Fruit fly (Drosophila melanogaster) whole organism, embryonic: ENCODE results near the gene CG46465.

ENCODE experiments used
- CG10366 ChIP-seq: fragments of 200-800 bp; sonication (Bioruptor generic); IDR thresholded peaks from 2 replicates; pipeline ENCODE4 v1.3.6; 2022; ENCODE audit warnings: missing biosample characterization, missing genetic modification characterization
- CG12104 ChIP-seq: fragments of 200-800 bp; sonication (Bioruptor generic); optimal IDR thresholded peaks from 3 replicates; lab custom pipeline; 2016; ENCODE audit warnings: missing biosample characterization, missing genetic modification characterization
- CG12299 ChIP-seq: fragments of 200-800 bp; sonication (Bioruptor generic); optimal IDR thresholded peaks from 2 replicates; lab custom pipeline; 2018; ENCODE audit warnings: missing biosample characterization, mild to moderate bottlenecking, missing genetic modification characterization
- CG13775 ChIP-seq: fragments of 200-800 bp; sonication (Bioruptor generic); optimal IDR thresholded peaks from 3 replicates; lab custom pipeline; 2017; ENCODE audit warnings: missing biosample characterization, mild to moderate bottlenecking, missing genetic modification characterization
- CG16779 ChIP-seq: fragments of 200-800 bp; sonication (Bioruptor generic); IDR thresholded peaks from 2 replicates; pipeline ENCODE4 v1.3.6; 2022; ENCODE audit warnings: missing biosample characterization, missing genetic modification characterization
- CG16813 ChIP-seq: fragments of 200-800 bp; sonication (Bioruptor generic); IDR thresholded peaks from 3 replicates; pipeline ENCODE4 v1.3.6; 2022; ENCODE audit warnings: missing biosample characterization, missing genetic modification characterization; ENCODE audit not compliant: partially characterized antibody
- CG16815 ChIP-seq: fragments of 200-800 bp; sonication (Bioruptor generic); optimal IDR thresholded peaks from 3 replicates; lab custom pipeline; 2017; ENCODE audit warnings: missing biosample characterization, mild to moderate bottlenecking, missing genetic modification characterization
- CG17328 ChIP-seq: fragments of 200-800 bp; sonication (Bioruptor generic); IDR thresholded peaks from 2 replicates; pipeline ENCODE4 v1.3.6; 2022; ENCODE audit warnings: missing biosample characterization, missing genetic modification characterization
- CG2120 ChIP-seq: fragments of 200-800 bp; sonication (Bioruptor generic); optimal IDR thresholded peaks from 3 replicates; lab custom pipeline; 2016; ENCODE audit warnings: missing biosample characterization, missing genetic modification characterization
- CG30403 ChIP-seq: fragments of 200-800 bp; sonication (Bioruptor generic); optimal IDR thresholded peaks from 3 replicates; lab custom pipeline; 2016; ENCODE audit warnings: missing biosample characterization, missing genetic modification characterization
- CG34422 ChIP-seq: fragments of 200-800 bp; sonication (Bioruptor generic); IDR thresholded peaks from 3 replicates; pipeline ENCODE4 v1.3.6; 2022; ENCODE audit warnings: missing biosample characterization, missing genetic modification characterization
- CG4282 ChIP-seq: fragments of 200-800 bp; sonication (Bioruptor generic); optimal IDR thresholded peaks from 2 replicates; lab custom pipeline; 2016; ENCODE audit warnings: missing biosample characterization, missing genetic modification characterization
- CG4424 ChIP-seq: fragments of 200-800 bp; sonication (Bioruptor generic); optimal IDR thresholded peaks from 3 replicates; lab custom pipeline; 2016; ENCODE audit warnings: missing biosample characterization, missing genetic modification characterization
- CG5245 ChIP-seq: fragments of 200-800 bp; sonication (Bioruptor generic); optimal IDR thresholded peaks from 3 replicates; lab custom pipeline; 2016; ENCODE audit warnings: missing biosample characterization, missing genetic modification characterization
- CG5953 ChIP-seq: fragments of 200-800 bp; sonication (Bioruptor generic); IDR thresholded peaks from 2 replicates; pipeline ENCODE4 v1.3.6; 2022; ENCODE audit warnings: missing biosample characterization, missing genetic modification characterization
- CG6272 ChIP-seq: fragments of 200-800 bp; sonication (Bioruptor generic); IDR thresholded peaks from 2 replicates; pipeline ENCODE4 v1.3.6; 2022; ENCODE audit warnings: missing biosample characterization, missing genetic modification characterization
- CG6689 ChIP-seq: fragments of 200-800 bp; sonication (Bioruptor generic); IDR thresholded peaks from 2 replicates; pipeline ENCODE4 v1.3.6; 2022; ENCODE audit warnings: missing biosample characterization, missing genetic modification characterization
- CG9215 ChIP-seq: fragments of 200-800 bp; sonication (Bioruptor generic); IDR thresholded peaks from 2 replicates; pipeline ENCODE4 v1.3.6; 2022; ENCODE audit warnings: missing biosample characterization, missing genetic modification characterization
- CG9727 ChIP-seq: fragments of 200-800 bp; sonication (Bioruptor generic); optimal IDR thresholded peaks from 3 replicates; lab custom pipeline; 2017; ENCODE audit warnings: missing biosample characterization, mild to moderate bottlenecking, missing genetic modification characterization
- CG9797 ChIP-seq: fragments of 200-800 bp; sonication (Bioruptor generic); optimal IDR thresholded peaks from 3 replicates; lab custom pipeline; 2018; ENCODE audit warnings: missing biosample characterization, mild to moderate bottlenecking, missing genetic modification characterization
- Dfd ChIP-seq, 2 experiments: fragments of >200 bp; optimal IDR thresholded peaks; 2 replicates each; lab custom pipeline; 2017; ENCODE audit warnings: missing biosample characterization in 2 of 2, missing genetic modification characterization in 2 of 2
- Gsc ChIP-seq: fragments of 200-800 bp; sonication (Bioruptor generic); IDR thresholded peaks from 2 replicates; pipeline ENCODE4 v1.3.6; 2022; ENCODE audit warnings: missing biosample characterization, missing genetic modification characterization
- HLH3B ChIP-seq: fragments of 200-800 bp; sonication (Bioruptor generic); IDR thresholded peaks from 2 replicates; pipeline ENCODE4 v1.3.6; 2022; ENCODE audit warnings: missing biosample characterization, missing genetic modification characterization
- HLHmδ ChIP-seq: fragments of 200-800 bp; sonication (Bioruptor generic); optimal IDR thresholded peaks from 2 replicates; lab custom pipeline; 2018; ENCODE audit warnings: missing biosample characterization, mild to moderate bottlenecking, missing genetic modification characterization, moderate library complexity
- Hey ChIP-seq: fragments of 200-800 bp; sonication (Bioruptor generic); optimal IDR thresholded peaks from 3 replicates; lab custom pipeline; 2018; ENCODE audit warnings: missing biosample characterization, mild to moderate bottlenecking, missing genetic modification characterization
- HmgZ ChIP-seq: fragments of 200-800 bp; sonication (Bioruptor generic); optimal IDR thresholded peaks from 2 replicates; lab custom pipeline; 2018; ENCODE audit warnings: missing biosample characterization, mild to moderate bottlenecking, missing genetic modification characterization
- Meics ChIP-seq: fragments of 200-800 bp; sonication (Bioruptor generic); optimal IDR thresholded peaks from 2 replicates; lab custom pipeline; 2017; ENCODE audit warnings: missing biosample characterization, mild to moderate bottlenecking, missing genetic modification characterization
- Mes4 ChIP-seq: fragments of 200-800 bp; sonication (Bioruptor generic); optimal IDR thresholded peaks from 2 replicates; lab custom pipeline; 2016; ENCODE audit warnings: missing biosample characterization, missing genetic modification characterization
- NC2α ChIP-seq: fragments of 200-800 bp; sonication (Bioruptor generic); optimal IDR thresholded peaks from 2 replicates; lab custom pipeline; 2016; ENCODE audit warnings: missing biosample characterization, missing genetic modification characterization
- NFAT ChIP-seq: fragments of 200-800 bp; sonication (Bioruptor generic); IDR thresholded peaks from 2 replicates; pipeline ENCODE4 v1.3.6; 2022; ENCODE audit warnings: missing biosample characterization, missing genetic modification characterization
- Optix ChIP-seq: fragments of 200-800 bp; sonication (Bioruptor generic); IDR thresholded peaks from 3 replicates; pipeline ENCODE4 v1.3.6; 2022; ENCODE audit warnings: missing biosample characterization, missing genetic modification characterization
- Sry-β ChIP-seq: fragments of 200-800 bp; sonication (Bioruptor generic); optimal IDR thresholded peaks from 2 replicates; lab custom pipeline; 2018; ENCODE audit warnings: missing biosample characterization, mild to moderate bottlenecking, missing genetic modification characterization, moderate library complexity
- Usf ChIP-seq: fragments of 200-800 bp; sonication (Bioruptor generic); optimal IDR thresholded peaks from 2 replicates; lab custom pipeline; 2017; ENCODE audit warnings: missing genotype, missing biosample characterization, missing genetic modification characterization
- ab ChIP-seq: fragments of 200-800 bp; sonication (Bioruptor generic); optimal IDR thresholded peaks from 2 replicates; lab custom pipeline; 2016; ENCODE audit warnings: missing biosample characterization, missing genetic modification characterization
- ash1 ChIP-seq: fragments of 200-800 bp; sonication (Bioruptor generic); optimal IDR thresholded peaks from 2 replicates; lab custom pipeline; 2018; ENCODE audit warnings: missing biosample characterization, mild to moderate bottlenecking, missing genetic modification characterization
- az2 ChIP-seq: fragments of 200-800 bp; sonication (Bioruptor generic); optimal IDR thresholded peaks from 3 replicates; lab custom pipeline; 2016; ENCODE audit warnings: missing biosample characterization, missing genetic modification characterization
- bsh ChIP-seq, 2 experiments: fragments of 200-800 bp; sonication (Bioruptor generic); optimal IDR thresholded peaks; 2 replicates each; lab custom pipeline; 2017 to 2018; ENCODE audit warnings: mild to moderate bottlenecking in 2 of 2, missing biosample characterization in 2 of 2, missing genetic modification characterization in 2 of 2, moderate library complexity in 1 of 2
- caup ChIP-seq: fragments of 200-800 bp; sonication (Bioruptor generic); optimal IDR thresholded peaks from 3 replicates; lab custom pipeline; 2017; ENCODE audit warnings: missing biosample characterization, mild to moderate bottlenecking, missing genetic modification characterization, moderate library complexity; ENCODE audit not compliant: severe bottlenecking
- dmrt99B ChIP-seq: fragments of 200-800 bp; sonication (Bioruptor generic); optimal IDR thresholded peaks from 2 replicates; lab custom pipeline; 2018; ENCODE audit warnings: missing biosample characterization, mild to moderate bottlenecking, missing genetic modification characterization, moderate library complexity
- eve ChIP-seq, 2 experiments: fragments of >200 bp; optimal IDR thresholded peaks; 2 replicates each; lab custom pipeline; 2017; ENCODE audit warnings: missing biosample characterization in 2 of 2, missing genetic modification characterization in 2 of 2
- kay ChIP-seq: fragments of 200-800 bp; sonication (Bioruptor generic); optimal IDR thresholded peaks from 2 replicates; lab custom pipeline; 2016; ENCODE audit warnings: missing biosample characterization, missing genetic modification characterization
- p53 ChIP-seq: fragments of 200-800 bp; sonication (Bioruptor generic); optimal IDR thresholded peaks from 2 replicates; lab custom pipeline; 2016; ENCODE audit warnings: missing biosample characterization, missing genetic modification characterization
- pnt ChIP-seq: fragments of 200-800 bp; sonication (Bioruptor generic); optimal IDR thresholded peaks from 3 replicates; lab custom pipeline; 2016; ENCODE audit warnings: missing biosample characterization, missing genetic modification characterization
- pum ChIP-seq: fragments of 200-800 bp; sonication (Bioruptor generic); optimal IDR thresholded peaks from 2 replicates; lab custom pipeline; 2016; ENCODE audit warnings: missing biosample characterization, missing genetic modification characterization
- sens ChIP-seq: fragments of 200-800 bp; sonication (Bioruptor generic); peaks from one replicate; lab custom pipeline; 2016; ENCODE audit warnings: missing biosample characterization, missing genetic modification characterization
- sens-2 ChIP-seq: fragments of 200-800 bp; sonication (Bioruptor generic); IDR thresholded peaks from 2 replicates; pipeline ENCODE4 v1.3.6; 2022; ENCODE audit warnings: missing biosample characterization, missing genetic modification characterization
- shn ChIP-seq: fragments of 200-800 bp; sonication (Bioruptor generic); optimal IDR thresholded peaks from 3 replicates; lab custom pipeline; 2016; ENCODE audit warnings: missing biosample characterization, missing genetic modification characterization
- slp2 ChIP-seq: fragments of 200-800 bp; sonication (Bioruptor generic); optimal IDR thresholded peaks from 2 replicates; lab custom pipeline; 2016; ENCODE audit warnings: missing biosample characterization, missing genetic modification characterization
- tll ChIP-seq, 2 experiments: fragments of 200-800 bp in 1 of 2; fragments of >200 bp in 1 of 2; sonication (Bioruptor generic) in 1 of 2; optimal IDR thresholded peaks; 2 replicates each; lab custom pipeline; 2017 to 2019; ENCODE audit warnings: missing biosample characterization in 2 of 2, missing genetic modification characterization in 2 of 2, mild to moderate bottlenecking in 1 of 2, moderate library complexity in 1 of 2
- trh ChIP-seq: fragments of 200-800 bp; sonication (Bioruptor generic); optimal IDR thresholded peaks from 2 replicates; lab custom pipeline; 2016; ENCODE audit warnings: missing biosample characterization, missing genetic modification characterization

Gene CG46465

DNA sequence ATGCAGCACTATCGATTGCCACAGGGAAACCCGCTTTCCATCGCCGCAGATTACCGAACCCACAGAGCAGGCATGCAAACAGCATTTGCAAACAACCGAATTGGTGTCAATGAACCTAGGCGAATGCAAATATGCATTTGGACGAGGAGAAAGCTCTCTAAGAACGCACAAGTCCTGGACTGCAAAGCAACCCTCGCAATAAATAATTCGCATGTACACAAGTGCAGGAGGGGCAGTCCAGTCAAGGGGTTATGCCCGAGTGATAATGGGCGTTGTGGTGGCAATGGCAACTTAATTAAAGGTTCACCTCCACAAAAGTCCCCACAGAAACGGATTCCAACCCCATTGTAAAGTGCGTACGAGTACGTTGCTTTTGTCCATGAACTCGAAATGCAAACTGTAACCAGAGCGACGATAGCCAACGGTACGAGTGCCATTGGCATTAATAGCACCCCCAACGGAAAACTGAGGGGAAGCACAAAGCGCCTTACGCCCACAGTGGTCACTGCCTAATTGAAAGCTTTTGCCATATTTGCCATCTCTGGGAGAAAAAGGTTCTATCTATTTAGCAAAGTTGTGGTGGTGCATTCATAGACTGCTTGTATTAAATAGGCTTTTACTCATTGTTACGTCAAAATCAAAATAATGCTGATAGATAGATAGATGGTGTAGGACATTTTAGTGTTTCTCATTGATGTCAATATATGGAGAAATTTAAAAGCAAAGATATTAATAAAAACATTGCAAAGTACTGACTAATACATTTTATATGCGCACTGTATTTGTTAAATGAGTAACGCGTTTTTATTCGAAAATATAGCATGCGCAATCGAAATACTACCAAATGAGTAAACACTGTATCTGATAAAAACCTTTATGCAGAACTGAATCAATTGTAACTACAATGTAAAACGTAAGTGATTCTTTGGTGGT is 9.2 kb upstream of the CG46465 start (continued):
- TF ChIP-seq CG16813 (no peak), CG4424 (GFP tag; lab: Kevin White, UChicago) (no peak), caup (GFP tag; lab: Kevin White, UChicago) (no peak), dmrt99B (tag; lab: Kevin White, UChicago) (peak; percentile 46), CG30403 (peak; percentile 4), NFAT (GFP tag; lab: Robert Waterston, UW) (no peak), CG6689 (GFP tag; lab: Robert Waterston, UW) (no peak), CG17328 (GFP tag; lab: Robert Waterston, UW) (no peak), CG10366 (GFP tag; lab: Robert Waterston, UW) (no peak), eve (GFP tag; optimal IDR thresholded peaks at IDR 0.05; lab: Kevin White, UChicago) (peak in 1 of 2 experiments; percentile 43), Optix (GFP tag; lab: Robert Waterston, UW) (0 out of 3 replicates have a peak, but pooled peaks have one; percentile 19), Dfd (GFP tag; optimal IDR thresholded peaks at IDR 0.05; lab: Kevin White, UChicago) (no peak), HLHmδ (GFP tag; lab: Kevin White, UChicago) (no peak), HLH3B (no peak), CG16779 (no peak), NC2α (GFP tag; lab: Kevin White, UChicago) (no peak), pum (GFP tag; lab: Kevin White, UChicago) (no peak), Gsc (GFP tag; lab: Robert Waterston, UW) (no peak), CG5953 (GFP tag; lab: Robert Waterston, UW) (no peak), bsh (GFP tag; optimal IDR thresholded peaks at IDR 0.05; lab: Kevin White, UChicago) (peak in 1 of 2 experiments; percentile 15), Meics (GFP tag; lab: Kevin White, UChicago) (peak; percentile 28), p53 (GFP tag; lab: Kevin White, UChicago) (no peak), HmgZ (tag; lab: Kevin White, UChicago) (no peak), CG9215 (GFP tag; lab: Robert Waterston, UW) (0 out of 2 replicates have a peak, but pooled peaks have one; percentile 12), Hey (tag; lab: Kevin White, UChicago) (no peak), CG9797 (GFP tag; lab: Kevin White, UChicago) (no peak), az2 (GFP tag; lab: Kevin White, UChicago) (peak; percentile 16), slp2 (GFP tag; lab: Kevin White, UChicago) (no peak), ab (no peak), ash1 (GFP tag; lab: Kevin White, UChicago) (no peak), tll (GFP tag; optimal IDR thresholded peaks at IDR 0.05; lab: Kevin White, UChicago) (no peak), CG2120 (GFP tag; lab: Kevin White, UChicago) (peak; percentile 0), pnt (GFP tag; lab: Kevin White, UChicago) (no peak), Sry-β (GFP tag; lab: Kevin White, UChicago) (no peak), CG13775 (GFP tag; lab: Kevin White, UChicago) (no peak), CG9727 (no peak), trh (no peak), sens (GFP tag; lab: Kevin White, UChicago) (peak; percentile 66), shn (no peak), CG12299 (no peak), CG6272 (GFP tag; lab: Robert Waterston, UW) (no peak), CG12104 (no peak), Usf (GFP tag; lab: Kevin White, UChicago) (no peak), kay (GFP tag; lab: Kevin White, UChicago) (no peak), CG16815 (GFP tag; lab: Kevin White, UChicago) (no peak), CG4282 (GFP tag; lab: Kevin White, UChicago) (no peak), Mes4 (GFP tag; lab: Kevin White, UChicago) (no peak), CG5245 (GFP tag; lab: Kevin White, UChicago) (no peak), sens-2 (GFP tag; lab: Robert Waterston, UW) (no peak), CG34422 (no peak)
